Worm (Caenorhabditis elegans): ENCODE results near the gene R12B2.8.

The R12B2.8 gene

ce11 chrIII:5855637-5856179 lies 32.0 kb downstream of the R12B2.8 start, which contains the start of the genes cct-6 and alh-9 (continued):
- TF ChIP-seq snpc-3.4 (tag; optimal IDR thresholded peaks at IDR 0.05) = peak; percentile 62
- no peak for TF ChIP-seq nhr-120 (GFP tag; IDR thresholded peaks at IDR 0.05)
- no peak for TF ChIP-seq nfya-2 (GFP tag; IDR thresholded peaks at IDR 0.05)
- no peak for TF ChIP-seq sdz-38 (tag; optimal IDR thresholded peaks at IDR 0.05)
- no peak for TF ChIP-seq sea-2 (GFP tag; IDR thresholded peaks at IDR 0.05)
- no peak for TF ChIP-seq hrde-1 (tag; optimal IDR thresholded peaks at IDR 0.05; ENCODE audit: borderline replicate concordance)
- TF ChIP-seq lin-35 (GFP tag; optimal IDR thresholded peaks at IDR 0.05) = peak in 1 of 3 experiments; percentile 91
- no peak for TF ChIP-seq dpff-1 (tag; optimal IDR thresholded peaks at IDR 0.05)
- no peak for TF ChIP-seq tlf-1 (GFP tag; optimal IDR thresholded peaks at IDR 0.05)
- TF ChIP-seq pbrm-1 (GFP tag; IDR thresholded peaks at IDR 0.05) = peak; percentile 64; the same call in 1 of the 2 replicates
- peak; percentile 2 for TF ChIP-seq madf-10 (tag; optimal IDR thresholded peaks at IDR 0.05)
- TF ChIP-seq somi-1 (GFP tag; optimal IDR thresholded peaks at IDR 0.05) = no peak
- TF ChIP-seq B0336.3 (GFP tag; IDR thresholded peaks at IDR 0.05) = no peak
- no peak for TF ChIP-seq F49E8.2 (tag; optimal IDR thresholded peaks at IDR 0.05; ENCODE audit: insufficient read depth)
- no peak for TF ChIP-seq unc-130 (GFP tag; optimal IDR thresholded peaks at IDR 0.05)
- peak; percentile 37 for TF ChIP-seq K12H6.12 (tag; optimal IDR thresholded peaks at IDR 0.05)
- TF ChIP-seq let-526 (GFP tag; IDR thresholded peaks at IDR 0.05) = no peak
- no peak for TF ChIP-seq gei-17 (GFP tag; optimal IDR thresholded peaks at IDR 0.05)
- no peak for TF ChIP-seq ztf-6 (GFP tag; IDR thresholded peaks at IDR 0.05)
- no peak for TF ChIP-seq ccch-3 (GFP tag; optimal IDR thresholded peaks at IDR 0.05)
- no peak for TF ChIP-seq egl-18 (GFP tag; IDR thresholded peaks at IDR 0.05)
- TF ChIP-seq lir-1 (GFP tag; conservative IDR thresholded peaks at IDR 0.05) = no peak
- no peak for TF ChIP-seq hlh-12 (tag; optimal IDR thresholded peaks at IDR 0.05)
- peak; percentile 20; the same call in 1 of the 2 replicates for TF ChIP-seq nfyb-1 (GFP tag; IDR thresholded peaks at IDR 0.05)
- TF ChIP-seq tbp1 (GFP tag; optimal IDR thresholded peaks at IDR 0.05) = peak; percentile 44
- TF ChIP-seq zim-3 (tag; optimal IDR thresholded peaks at IDR 0.05) = no peak
- peak; percentile 44; the same call in 1 of the 2 replicates for TF ChIP-seq ceh-91 (GFP tag; IDR thresholded peaks at IDR 0.05)
- no peak for TF ChIP-seq ama-1 (optimal IDR thresholded peaks at IDR 0.05)
- TF ChIP-seq ama-1 (GFP tag; optimal IDR thresholded peaks at IDR 0.05) = no peak
- peak; percentile 23; the same call in 1 of the 2 replicates for TF ChIP-seq ekl-4 (GFP tag; IDR thresholded peaks at IDR 0.05)
- TF ChIP-seq lin-26 (GFP tag; IDR thresholded peaks at IDR 0.05) = no peak
- TF ChIP-seq Y53G8AR.9 (GFP tag; conservative IDR thresholded peaks at IDR 0.05) = no peak
- TF ChIP-seq K11D2.4 (GFP tag; IDR thresholded peaks at IDR 0.05) = no peak
- no peak for TF ChIP-seq ztf-18 (tag; optimal IDR thresholded peaks at IDR 0.05)
- TF ChIP-seq dox-1 (GFP tag; IDR thresholded peaks at IDR 0.05) = no peak
- TF ChIP-seq rec-8 (tag; optimal IDR thresholded peaks at IDR 0.05) = no peak
- peak; percentile 55 for TF ChIP-seq lsl-1 (GFP tag; optimal IDR thresholded peaks at IDR 0.05)
- no peak for TF ChIP-seq ets-4 (GFP tag; optimal IDR thresholded peaks at IDR 0.05)
- TF ChIP-seq D2030.7 (GFP tag; IDR thresholded peaks at IDR 0.05) = no peak

- TF ChIP-seq aptf-2 (GFP tag; conservative IDR thresholded peaks at IDR 0.05) (no peak), B0035.1 (tag; optimal IDR thresholded peaks at IDR 0.05) (no peak), ama-1 (optimal IDR thresholded peaks at IDR 0.05) (peak; percentile 47), ama-1 (GFP tag; optimal IDR thresholded peaks at IDR 0.05) (no peak)
Measured at ce11 chrIII:5859008-5859407, 35.3 kb downstream of the R12B2.8 start, which contains the start of gene dpf-4. dpf-4 (plus strand) TSS chrIII:5859308.

All from whole organism, young adult.